Worm (Caenorhabditis elegans) whole organism, late embryonic: Measurements from ENCODE around the gene K07H8.9.

ENCODE experiments used
- C08G9.2 ChIP-seq: sonication (generic microtip); optimal IDR thresholded peaks from 2 replicates; lab custom pipeline; 2016; ENCODE audit warnings: mild to moderate bottlenecking, missing genetic modification characterization, moderate library complexity, missing compliant biosample characterization
- K09A11.1 ChIP-seq: sonication (generic microtip); optimal IDR thresholded peaks from 2 replicates; lab custom pipeline; 2017; ENCODE audit warnings: antibody characterized with exemption, mild to moderate bottlenecking, missing genetic modification characterization, missing compliant biosample characterization; ENCODE audit not compliant: insufficient read depth
- T23F11.4 ChIP-seq: fragments of 200-800 bp; sonication (Bioruptor generic); optimal IDR thresholded peaks from 2 replicates; lab custom pipeline; 2018; ENCODE audit warnings: mild to moderate bottlenecking, missing genetic modification characterization, missing compliant biosample characterization
- ahr-1 ChIP-seq: sonication (generic microtip); optimal IDR thresholded peaks from 2 replicates; lab custom pipeline; 2016; ENCODE audit warnings: missing genetic modification characterization, missing compliant biosample characterization
- ama-1 ChIP-seq: fragments of 150-350 bp; optimal IDR thresholded peaks from 2 replicates; lab custom pipeline; 2014
- ceh-18 ChIP-seq: sonication (generic microtip); optimal IDR thresholded peaks from 2 replicates; lab custom pipeline; 2016; ENCODE audit warnings: missing genetic modification characterization, missing compliant biosample characterization
- ceh-2 ChIP-seq: sonication (generic microtip); optimal IDR thresholded peaks from 2 replicates; lab custom pipeline; 2016; ENCODE audit warnings: missing genotype, missing genetic modification characterization, missing compliant biosample characterization
- ceh-30 ChIP-seq: fragments of 150-350 bp; optimal IDR thresholded peaks from 2 replicates; lab custom pipeline; 2014; ENCODE audit warnings: missing biosample characterization, missing genetic modification characterization
- ceh-34 ChIP-seq: sonication (generic microtip); optimal IDR thresholded peaks from 2 replicates; lab custom pipeline; 2016; ENCODE audit warnings: mild to moderate bottlenecking, missing genetic modification characterization, missing compliant biosample characterization
- ceh-45 ChIP-seq: fragments of 200-800 bp; sonication (Bioruptor generic); IDR thresholded peaks from 2 replicates; pipeline ENCODE4 v1.3.6; 2022; ENCODE audit warnings: missing genetic modification reagents, missing genetic modification characterization, missing compliant biosample characterization
- ceh-48 ChIP-seq: sonication (generic microtip); optimal IDR thresholded peaks from 2 replicates; lab custom pipeline; 2016; ENCODE audit warnings: missing genetic modification characterization, inconsistent platforms, missing compliant biosample characterization
- ceh-9 ChIP-seq: sonication (generic microtip); optimal IDR thresholded peaks from 2 replicates; lab custom pipeline; 2016; ENCODE audit warnings: mild to moderate bottlenecking, missing genetic modification characterization, inconsistent platforms, missing compliant biosample characterization
- che-1 ChIP-seq: sonication (generic microtip); optimal IDR thresholded peaks from 2 replicates; lab custom pipeline; 2016; ENCODE audit warnings: mild to moderate bottlenecking, missing genetic modification characterization, missing compliant biosample characterization
- dmd-4 ChIP-seq: sonication (generic microtip); optimal IDR thresholded peaks from 2 replicates; lab custom pipeline; 2016; ENCODE audit warnings: borderline replicate concordance, missing genetic modification characterization, missing compliant biosample characterization
- dve-1 ChIP-seq: sonication (generic microtip); optimal IDR thresholded peaks from 2 replicates; lab custom pipeline; 2017; ENCODE audit warnings: antibody characterized with exemption, mild to moderate bottlenecking, missing genetic modification characterization, missing compliant biosample characterization
- elt-2 ChIP-seq: sonication (generic microtip); optimal IDR thresholded peaks from 2 replicates; lab custom pipeline; 2016; ENCODE audit warnings: missing genetic modification reagents, missing genetic modification characterization, missing compliant biosample characterization
- elt-4 ChIP-seq: sonication (generic microtip); optimal IDR thresholded peaks from 2 replicates; lab custom pipeline; 2016; ENCODE audit warnings: missing genetic modification characterization, missing compliant biosample characterization
- eyg-1 ChIP-seq: sonication (generic microtip); optimal IDR thresholded peaks from 2 replicates; lab custom pipeline; 2016; ENCODE audit warnings: missing genotype, missing genetic modification characterization, missing compliant biosample characterization
- fkh-10 ChIP-seq: fragments of 150-350 bp; optimal IDR thresholded peaks from 2 replicates; lab custom pipeline; 2014; ENCODE audit warnings: missing biosample characterization, missing genetic modification reagents, missing genetic modification characterization
- fkh-6 ChIP-seq: sonication (generic microtip); optimal IDR thresholded peaks from 2 replicates; lab custom pipeline; 2016; ENCODE audit warnings: missing genetic modification characterization, missing compliant biosample characterization
- hlh-13 ChIP-seq: fragments of 200-800 bp; sonication (Bioruptor generic); optimal IDR thresholded peaks from 2 replicates; lab custom pipeline; 2018; ENCODE audit warnings: mild to moderate bottlenecking, missing genetic modification characterization, missing compliant biosample characterization
- hlh-8 ChIP-seq: sonication (generic microtip); optimal IDR thresholded peaks from 2 replicates; lab custom pipeline; 2016; ENCODE audit warnings: missing genotype, missing genetic modification characterization, missing compliant biosample characterization
- lim-6 ChIP-seq: sonication (generic microtip); optimal IDR thresholded peaks from 2 replicates; lab custom pipeline; 2016; ENCODE audit warnings: missing genetic modification characterization, missing compliant biosample characterization
- lin-11 ChIP-seq: fragments of 200-800 bp; sonication (Bioruptor generic); optimal IDR thresholded peaks from 2 replicates; lab custom pipeline; 2018; ENCODE audit warnings: mild to moderate bottlenecking, missing genetic modification characterization, missing compliant biosample characterization
- madf-2 ChIP-seq: sonication (generic microtip); optimal IDR thresholded peaks from 2 replicates; lab custom pipeline; 2017; ENCODE audit warnings: missing genetic modification characterization, missing compliant biosample characterization
- mec-3 ChIP-seq: sonication (generic microtip); optimal IDR thresholded peaks from 2 replicates; lab custom pipeline; 2016; ENCODE audit warnings: borderline replicate concordance, missing genetic modification characterization, missing compliant biosample characterization
- nhr-11 ChIP-seq: fragments of 150-350 bp; optimal IDR thresholded peaks from 2 replicates; lab custom pipeline; 2014; ENCODE audit warnings: missing biosample characterization, missing genetic modification characterization
- npax-4 ChIP-seq: sonication (generic microtip); optimal IDR thresholded peaks from 2 replicates; lab custom pipeline; 2016; ENCODE audit warnings: missing genetic modification characterization, missing compliant biosample characterization
- odd-2 ChIP-seq: sonication (generic microtip); optimal IDR thresholded peaks from 2 replicates; lab custom pipeline; 2017; ENCODE audit warnings: antibody characterized with exemption, mild to moderate bottlenecking, missing genetic modification characterization, missing compliant biosample characterization
- pax-1 ChIP-seq: fragments of 150-350 bp; optimal IDR thresholded peaks from 2 replicates; lab custom pipeline; 2014; ENCODE audit warnings: missing biosample characterization, missing genetic modification characterization
- pros-1 ChIP-seq: fragments of 150-350 bp; optimal IDR thresholded peaks from 2 replicates; lab custom pipeline; 2014; ENCODE audit warnings: missing biosample characterization, missing genetic modification reagents, missing genetic modification characterization
- rnt-1 ChIP-seq: sonication (generic microtip); optimal IDR thresholded peaks from 2 replicates; lab custom pipeline; 2016; ENCODE audit warnings: missing genetic modification characterization, missing compliant biosample characterization
- syd-9 ChIP-seq: sonication (generic microtip); optimal IDR thresholded peaks from 2 replicates; lab custom pipeline; 2016; ENCODE audit warnings: mild to moderate bottlenecking, missing genetic modification characterization, moderate library complexity, missing compliant biosample characterization
- tbx-2 ChIP-seq: sonication (generic microtip); optimal IDR thresholded peaks from 2 replicates; lab custom pipeline; 2016; ENCODE audit warnings: missing genetic modification characterization, missing compliant biosample characterization
- ttx-3 ChIP-seq: sonication (generic microtip); optimal IDR thresholded peaks from 2 replicates; lab custom pipeline; 2016; ENCODE audit warnings: missing genetic modification reagents, missing genetic modification characterization, missing compliant biosample characterization
- unc-55 ChIP-seq: sonication (generic microtip); optimal IDR thresholded peaks from 2 replicates; lab custom pipeline; 2017; ENCODE audit warnings: missing biosample characterization, missing genetic modification reagents, missing genetic modification characterization
- unc-86 ChIP-seq: sonication (generic microtip); optimal IDR thresholded peaks from 2 replicates; lab custom pipeline; 2016; ENCODE audit warnings: missing genetic modification characterization, missing compliant biosample characterization
- zip-5 ChIP-seq: sonication (generic microtip); optimal IDR thresholded peaks from 2 replicates; lab custom pipeline; 2016; ENCODE audit warnings: missing genetic modification characterization, missing compliant biosample characterization
- ztf-16 ChIP-seq: sonication (generic microtip); optimal IDR thresholded peaks from 2 replicates; lab custom pipeline; 2017; ENCODE audit warnings: missing genetic modification characterization, missing compliant biosample characterization

The K07H8.9 gene

ce11 chrIV:8333988-8334863, 48.0 kb upstream of the K07H8.9 start, which contains the start of gene his-32 (continued):
- TF ChIP-seq mec-3 (tag; lab: Kevin White, UChicago) (no peak), pax-1 (tag; lab: Kevin White, UChicago) (peak; percentile 85), madf-2 (tag; lab: Kevin White, UChicago) (no peak), odd-2 (tag; lab: Kevin White, UChicago) (no peak), dmd-4 (tag; lab: Kevin White, UChicago) (no peak), ceh-45 (no peak), rnt-1 (tag; lab: Kevin White, UChicago) (peak; percentile 34), lin-11 (tag; lab: Kevin White, UChicago) (no peak), npax-4 (tag; lab: Kevin White, UChicago) (no peak), ttx-3 (tag; lab: Kevin White, UChicago) (no peak), ama-1 (lab: Kevin White, UChicago) (peak; percentile 89), C08G9.2 (tag; lab: Kevin White, UChicago) (peak; percentile 24), eyg-1 (tag; lab: Kevin White, UChicago) (no peak), syd-9 (no peak), che-1 (tag; lab: Kevin White, UChicago) (no peak), lim-6 (tag; lab: Kevin White, UChicago) (no peak), hlh-13 (GFP tag; lab: Kevin White, UChicago) (no peak), unc-86 (tag; lab: Kevin White, UChicago) (no peak), ahr-1 (tag; lab: Kevin White, UChicago) (no peak), ceh-34 (tag; lab: Kevin White, UChicago) (peak; percentile 85), fkh-10 (no peak), ceh-18 (no peak), T23F11.4 (GFP tag; lab: Kevin White, UChicago) (no peak), dve-1 (tag; lab: Kevin White, UChicago) (peak; percentile 34), K09A11.1 (tag; lab: Kevin White, UChicago) (no peak), nhr-11 (tag; lab: Kevin White, UChicago) (no peak)

DNA sequence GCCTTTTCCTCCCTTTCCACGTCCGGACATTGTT, 47.5 kb upstream of the K07H8.9 start, which contains the start of gene his-31:
Gene his-31 (minus strand): TSS at position 30 of the 34 bp plus-strand sequence.
- no peak for TF ChIP-seq ztf-16 (tag; lab: Kevin White, UChicago)
- TF ChIP-seq ceh-30 (tag; lab: Kevin White, UChicago), result no peak
- no peak for TF ChIP-seq tbx-2
- TF ChIP-seq odd-2 (tag; lab: Kevin White, UChicago), result no peak
- TF ChIP-seq eyg-1 (tag; lab: Kevin White, UChicago), result no peak
- TF ChIP-seq ceh-34 (tag; lab: Kevin White, UChicago), result no peak
- no peak for TF ChIP-seq ttx-3 (tag; lab: Kevin White, UChicago)
- no peak for TF ChIP-seq mec-3 (tag; lab: Kevin White, UChicago)
- TF ChIP-seq ceh-48, result no peak
- no peak for TF ChIP-seq ceh-18
- no peak for TF ChIP-seq hlh-13 (GFP tag; lab: Kevin White, UChicago)
- TF ChIP-seq pros-1, result no peak
- TF ChIP-seq T23F11.4 (GFP tag; lab: Kevin White, UChicago), result no peak
- no peak for TF ChIP-seq zip-5 (tag; lab: Kevin White, UChicago)
- TF ChIP-seq elt-2 (tag; lab: Kevin White, UChicago), result no peak
- TF ChIP-seq nhr-11 (tag; lab: Kevin White, UChicago), result no peak
- TF ChIP-seq ahr-1 (tag; lab: Kevin White, UChicago), result no peak
- no peak for TF ChIP-seq unc-55 (GFP tag; lab: Kevin White, UChicago)
- no peak for TF ChIP-seq dve-1 (tag; lab: Kevin White, UChicago)
- no peak for TF ChIP-seq ceh-9 (tag; lab: Kevin White, UChicago)

- TF ChIP-seq elt-4 (no peak), ahr-1 (tag; lab: Kevin White, UChicago) (no peak), hlh-8 (tag; lab: Kevin White, UChicago) (no peak), ceh-2 (tag; lab: Kevin White, UChicago) (no peak), K09A11.1 (tag; lab: Kevin White, UChicago) (no peak), ama-1 (lab: Kevin White, UChicago) (peak; percentile 35), ceh-9 (tag; lab: Kevin White, UChicago) (no peak), che-1 (tag; lab: Kevin White, UChicago) (no peak), fkh-6 (tag; lab: Kevin White, UChicago) (no peak)
- TF ChIP-seq, all 69 proteins: peak for 1
Observed at ce11 chrIV:8333554-8333953, 47.3 kb upstream of the K07H8.9 start.
